Fruit fly (Drosophila melanogaster): Measurements from ENCODE around the gene Diap1.

The Diap1 gene

dm6 chr3L:16054095-16054494, 3.3 kb upstream of the Diap1 start (continued):
- TF ChIP-seq Hr3 (GFP tag; optimal IDR thresholded peaks at IDR 0.05) (no peak), Myb (GFP tag; optimal IDR thresholded peaks at IDR 0.05) (no peak), CG3065 (GFP tag; optimal IDR thresholded peaks at IDR 0.05) (no peak), chif (GFP tag; optimal IDR thresholded peaks at IDR 0.05) (peak; percentile 10 to 27), nmo (GFP tag; optimal IDR thresholded peaks at IDR 0.05) (peak; percentile 80), Hsf (GFP tag; optimal IDR thresholded peaks at IDR 0.05) (peak; percentile 52), CG8290 (GFP tag; optimal IDR thresholded peaks at IDR 0.05) (no peak), CG8290 (tag; optimal IDR thresholded peaks at IDR 0.05) (no peak), Vsx1 (GFP tag; optimal IDR thresholded peaks at IDR 0.05) (no peak), croc (GFP tag; conservative IDR thresholded peaks at IDR 0.05) (no peak), CG15601 (tag; optimal IDR thresholded peaks at IDR 0.05) (no peak), Dip3 (GFP tag; optimal IDR thresholded peaks at IDR 0.05) (no peak), CG18619 (GFP tag; optimal IDR thresholded peaks at IDR 0.05) (peak; percentile 42), stc (GFP tag; IDR thresholded peaks at IDR 0.05) (peak; percentile 26; the same call in 1 of the 2 replicates), CG2678 (tag; optimal IDR thresholded peaks at IDR 0.05) (peak; percentile 66), pho (GFP tag; optimal IDR thresholded peaks at IDR 0.05) (no peak), NfI (GFP tag; optimal IDR thresholded peaks at IDR 0.05) (peak; percentile 19), sima (GFP tag; optimal IDR thresholded peaks at IDR 0.05) (no peak), ash1 (GFP tag; optimal IDR thresholded peaks at IDR 0.05) (no peak), Ada2b (GFP tag; IDR thresholded peaks at IDR 0.05) (no peak), CG8281 (tag; optimal IDR thresholded peaks at IDR 0.05) (no peak), Oli (tag; optimal IDR thresholded peaks at IDR 0.05) (peak; percentile 68), CG6689 (GFP tag; IDR thresholded peaks at IDR 0.05) (peak; percentile 71), CG9876 (GFP tag; optimal IDR thresholded peaks at IDR 0.05) (no peak), CkIIα-i1 (GFP tag; IDR thresholded peaks at IDR 0.05) (no peak), Awh (GFP tag; IDR thresholded peaks at IDR 0.05) (no peak), CG14014 (GFP tag; IDR thresholded peaks at IDR 0.05) (no peak), CG10979 (tag; optimal IDR thresholded peaks at IDR 0.05) (peak; percentile 49), Meics (GFP tag; optimal IDR thresholded peaks at IDR 0.05) (peak; percentile 32), Lpt (GFP tag; optimal IDR thresholded peaks at IDR 0.05) (no peak), Sox100B (GFP tag; optimal IDR thresholded peaks at IDR 0.05) (peak; percentile 53), CG11696 (GFP tag; IDR thresholded peaks at IDR 0.05) (no peak), pfk (GFP tag; optimal IDR thresholded peaks at IDR 0.05) (no peak), CG31365 (tag; optimal IDR thresholded peaks at IDR 0.05) (no peak), bbx (GFP tag; IDR thresholded peaks at IDR 0.05; ENCODE audit: partially characterized antibody) (no peak), CG42726 (GFP tag; IDR thresholded peaks at IDR 0.05; ENCODE audit: partially characterized antibody) (no peak), CG3995 (GFP tag; optimal IDR thresholded peaks at IDR 0.05) (no peak), Ssrp (tag; optimal IDR thresholded peaks at IDR 0.05) (peak; percentile 62), en (GFP tag; optimal IDR thresholded peaks at IDR 0.05) (no peak), CG4820 (GFP tag; optimal IDR thresholded peaks at IDR 0.05) (peak; percentile 13), ci (GFP tag; IDR thresholded peaks at IDR 0.05) (0 out of 3 replicates have a peak, but pooled peaks have one; percentile 53), Hmr (GFP tag; optimal IDR thresholded peaks at IDR 0.05) (peak; percentile 48), CG10267 (tag; optimal IDR thresholded peaks at IDR 0.05) (peak; percentile 38), CG10565 (GFP tag; optimal IDR thresholded peaks at IDR 0.05) (no peak), HLH4C (GFP tag; IDR thresholded peaks at IDR 0.05; ENCODE audit: partially characterized antibody) (no peak), CG8388 (GFP tag; optimal IDR thresholded peaks at IDR 0.05) (peak; percentile 54), CG2199 (GFP tag; IDR thresholded peaks at IDR 0.05) (no peak), CG6813 (GFP tag; optimal IDR thresholded peaks at IDR 0.05) (no peak), CG11723 (GFP tag; optimal IDR thresholded peaks at IDR 0.05) (no peak), D (optimal IDR thresholded peaks at IDR 0.05) (no peak), D (GFP tag; optimal IDR thresholded peaks at IDR 0.05) (peak; percentile 43), Tbp (GFP tag; optimal IDR thresholded peaks at IDR 0.05) (no peak)
